Worm (Caenorhabditis elegans) whole organism, mixed stage, embryonic: Measurements from ENCODE around the gene dos-2.

Experiments used
- ceh-83 ChIP-seq: fragments of 200-800 bp; sonication (Bioruptor generic); optimal IDR thresholded peaks from 2 replicates; lab custom pipeline; 2018; ENCODE audit warnings: mild to moderate bottlenecking, missing genetic modification characterization, missing compliant biosample characterization
- ces-1 ChIP-seq: fragments of 150-350 bp; optimal IDR thresholded peaks from 2 replicates; lab custom pipeline; 2014; ENCODE audit warnings: missing biosample characterization, missing genetic modification reagents, missing genetic modification characterization
- elt-1 ChIP-seq: sonication (generic microtip); optimal IDR thresholded peaks from 2 replicates; lab custom pipeline; 2017; ENCODE audit warnings: missing genetic modification characterization, mild to moderate bottlenecking, missing compliant biosample characterization, antibody characterized with exemption, moderate library complexity, borderline replicate concordance; ENCODE audit not compliant: insufficient read depth
- elt-3 ChIP-seq: fragments of 150-350 bp; optimal IDR thresholded peaks from 2 replicates; lab custom pipeline; 2014; ENCODE audit warnings: missing biosample characterization, missing genetic modification characterization
- lin-13 ChIP-seq: fragments of 150-350 bp; optimal IDR thresholded peaks from 2 replicates; lab custom pipeline; 2014; ENCODE audit warnings: missing biosample characterization, missing genetic modification characterization
- lsy-2 ChIP-seq: fragments of 150-350 bp; optimal IDR thresholded peaks from 2 replicates; lab custom pipeline; 2014; ENCODE audit warnings: missing biosample characterization, missing genetic modification characterization
- mab-5 ChIP-seq: fragments of 150-350 bp; optimal IDR thresholded peaks from 2 replicates; lab custom pipeline; 2014; ENCODE audit warnings: missing biosample characterization, missing genetic modification characterization
- mls-2 ChIP-seq: sonication (generic microtip); optimal IDR thresholded peaks from 2 replicates; lab custom pipeline; 2016; ENCODE audit warnings: mild to moderate bottlenecking, missing genetic modification characterization, moderate library complexity, missing compliant biosample characterization
- nhr-2 ChIP-seq: fragments of 150-350 bp; optimal IDR thresholded peaks from 2 replicates; lab custom pipeline; 2014; ENCODE audit warnings: missing biosample characterization, missing genetic modification characterization
- nhr-237 ChIP-seq: fragments of 150-350 bp; optimal IDR thresholded peaks from 2 replicates; lab custom pipeline; 2014; ENCODE audit warnings: missing biosample characterization, missing genetic modification characterization
- pha-4 ChIP-seq: fragments of 150-350 bp; optimal IDR thresholded peaks from 2 replicates; lab custom pipeline; 2018; ENCODE audit warnings: missing biosample characterization, missing genetic modification reagents, missing genetic modification characterization
- tbx-8 ChIP-seq: fragments of 200-800 bp; sonication (Bioruptor generic); optimal IDR thresholded peaks from 2 replicates; lab custom pipeline; 2018; ENCODE audit warnings: mild to moderate bottlenecking, missing genetic modification characterization, moderate library complexity, missing compliant biosample characterization
- unc-39 ChIP-seq: fragments of 150-350 bp; optimal IDR thresholded peaks from 2 replicates; lab custom pipeline; 2014; ENCODE audit warnings: missing biosample characterization, missing genetic modification characterization

ce11 chrII:3975942-3976341 is at the start of gene dos-2:
- TF ChIP-seq pha-4 (tag; lab: Kevin White, UChicago) (no peak), ceh-83 (GFP tag; lab: Kevin White, UChicago) (no peak), nhr-2 (tag; lab: Kevin White, UChicago) (no peak), lsy-2 (tag; lab: Kevin White, UChicago) (no peak), nhr-237 (tag; lab: Kevin White, UChicago) (no peak), elt-1 (tag; lab: Kevin White, UChicago) (no peak), lin-13 (tag; lab: Kevin White, UChicago) (no peak), tbx-8 (GFP tag; lab: Kevin White, UChicago) (no peak), elt-3 (tag; lab: Kevin White, UChicago) (no peak), ces-1 (GFP tag; lab: Kevin White, UChicago) (no peak), mab-5 (no peak), mls-2 (no peak), unc-39 (tag; lab: Kevin White, UChicago) (no peak)
